Worm (Caenorhabditis elegans) whole organism, L4 larva: Measurements from ENCODE around the gene ifa-3.

Source experiments
- D1046.2 ChIP-seq: fragments of 200-800 bp; sonication (Bioruptor generic); IDR thresholded peaks from 2 replicates; pipeline ENCODE4 v1.3.6; 2022; ENCODE audit warnings: missing genetic modification characterization, missing compliant biosample characterization
- F26F4.8 ChIP-seq: fragments of 200-800 bp; sonication (Bioruptor generic); conservative IDR thresholded peaks from 2 replicates; pipeline ENCODE4 v1.3.6; 2022; ENCODE audit warnings: missing genetic modification characterization, missing compliant biosample characterization
- F44E2.7 ChIP-seq: fragments of 200-800 bp; sonication (Bioruptor generic); IDR thresholded peaks from 2 replicates; pipeline ENCODE4 v2.1.2; 2022; ENCODE audit warnings: missing genetic modification characterization, missing compliant biosample characterization
- Y105C5A.15 ChIP-seq: fragments of 200-800 bp; sonication (Bioruptor generic); IDR thresholded peaks from 2 replicates; pipeline ENCODE4 v1.3.6; 2022; ENCODE audit warnings: missing genetic modification characterization, missing compliant biosample characterization
- Y48G9A.11 ChIP-seq: fragments of 200-800 bp; sonication (Bioruptor generic); IDR thresholded peaks from 2 replicates; pipeline ENCODE4 v1.3.6; 2022; ENCODE audit warnings: missing genetic modification reagents, missing genetic modification characterization, missing compliant biosample characterization
- Y75B8A.6 ChIP-seq: fragments of 200-800 bp; sonication (Bioruptor generic); IDR thresholded peaks from 2 replicates; pipeline ENCODE4 v1.3.6; 2022; ENCODE audit warnings: missing genetic modification reagents, missing genetic modification characterization, missing compliant biosample characterization
- aly-2 ChIP-seq: sonication (generic microtip); optimal IDR thresholded peaks from 2 replicates; lab custom pipeline; 2018; ENCODE audit warnings: missing biosample characterization, missing genetic modification characterization
- ama-1 ChIP-seq: fragments of 150-350 bp; optimal IDR thresholded peaks from 2 replicates; lab custom pipeline; 2014; ENCODE audit warnings: inconsistent platforms, mixed read lengths
- ceh-82 ChIP-seq: sonication (generic microtip); optimal IDR thresholded peaks from 2 replicates; lab custom pipeline; 2017; ENCODE audit warnings: missing biosample characterization, missing genetic modification characterization
- ctbp-1 ChIP-seq: fragments of 200-800 bp; sonication (Bioruptor generic); IDR thresholded peaks from 2 replicates; pipeline ENCODE4 v1.3.6; 2022; ENCODE audit warnings: missing genetic modification reagents, missing genetic modification characterization, missing compliant biosample characterization
- daf-12 ChIP-seq: fragments of 150-350 bp; optimal IDR thresholded peaks from 2 replicates; lab custom pipeline; 2014; ENCODE audit warnings: missing biosample characterization, missing genetic modification reagents, missing genetic modification characterization
- dmd-6 ChIP-seq: fragments of 200-800 bp; sonication (Bioruptor generic); IDR thresholded peaks from 2 replicates; pipeline ENCODE4 v1.3.6; 2022; ENCODE audit warnings: missing genetic modification reagents, missing genetic modification characterization, missing compliant biosample characterization
- dmd-8 ChIP-seq: fragments of 200-800 bp; sonication (Bioruptor generic); IDR thresholded peaks from 2 replicates; pipeline ENCODE4 v1.3.6; 2022; ENCODE audit warnings: missing genetic modification characterization, missing compliant biosample characterization
- dpl-1 ChIP-seq: fragments of 150-350 bp; optimal IDR thresholded peaks from 2 replicates; lab custom pipeline; 2014; ENCODE audit warnings: missing biosample characterization, missing genetic modification reagents, missing genetic modification characterization
- egl-27 ChIP-seq: sonication (generic microtip); optimal IDR thresholded peaks from 3 replicates; lab custom pipeline; 2017; ENCODE audit warnings: missing biosample characterization, missing genetic modification reagents, missing genetic modification characterization
- egl-43 ChIP-seq: fragments of 200-800 bp; sonication (Bioruptor generic); IDR thresholded peaks from 2 replicates; pipeline ENCODE4 v1.3.6; 2022; ENCODE audit warnings: missing genetic modification reagents, missing genetic modification characterization, missing compliant biosample characterization
- fkh-10 ChIP-seq: fragments of 150-350 bp; optimal IDR thresholded peaks from 2 replicates; lab custom pipeline; 2014; ENCODE audit warnings: missing biosample characterization, missing genetic modification reagents, missing genetic modification characterization
- fos-1 ChIP-seq: fragments of 150-350 bp; optimal IDR thresholded peaks from 2 replicates; lab custom pipeline; 2014; ENCODE audit warnings: missing biosample characterization, missing genetic modification characterization
- hlh-11 ChIP-seq: fragments of 200-800 bp; sonication (Bioruptor generic); optimal IDR thresholded peaks from 2 replicates; lab custom pipeline; 2018; ENCODE audit warnings: mild to moderate bottlenecking, missing genetic modification characterization, missing compliant biosample characterization
- hlh-30 ChIP-seq: sonication (generic microtip); optimal IDR thresholded peaks from 2 replicates; lab custom pipeline; 2017; ENCODE audit warnings: antibody characterized with exemption, mild to moderate bottlenecking, missing genetic modification characterization, missing compliant biosample characterization; ENCODE audit not compliant: insufficient read depth
- hmg-1.1 ChIP-seq: fragments of 200-800 bp; sonication (Bioruptor generic); IDR thresholded peaks from 2 replicates; pipeline ENCODE4 v1.3.6; 2022; ENCODE audit warnings: missing genetic modification reagents, missing genetic modification characterization, missing compliant biosample characterization
- lim-7 ChIP-seq: fragments of 200-800 bp; sonication (Bioruptor generic); IDR thresholded peaks from 2 replicates; pipeline ENCODE4 v1.3.6; 2022; ENCODE audit warnings: missing genetic modification characterization, missing compliant biosample characterization
- lin-13 ChIP-seq: fragments of 150-350 bp; optimal IDR thresholded peaks from 2 replicates; lab custom pipeline; 2014; ENCODE audit warnings: missing biosample characterization, missing genetic modification reagents, missing genetic modification characterization
- lin-15B ChIP-seq: fragments of 150-350 bp; sonication (generic microtip); optimal IDR thresholded peaks from 3 replicates; lab custom pipeline; 2014; ENCODE audit warnings: missing biosample characterization, missing genetic modification characterization
- lin-38 ChIP-seq: fragments of 200-800 bp; sonication (Bioruptor generic); IDR thresholded peaks from 2 replicates; pipeline ENCODE4 v1.3.6; 2022; ENCODE audit warnings: missing genetic modification reagents, missing genetic modification characterization, missing compliant biosample characterization
- lin-39 ChIP-seq: fragments of 150-350 bp; optimal IDR thresholded peaks from 2 replicates; lab custom pipeline; 2014; ENCODE audit warnings: missing biosample characterization, missing genetic modification reagents, missing genetic modification characterization
- lir-3 ChIP-seq: sonication (generic microtip); optimal IDR thresholded peaks from 2 replicates; lab custom pipeline; 2016; ENCODE audit warnings: mild to moderate bottlenecking, missing genetic modification characterization, missing compliant biosample characterization
- lsy-2 ChIP-seq, 2 experiments: fragments of 150-350 bp in 1 of 2; sonication (generic microtip) in 1 of 2; optimal IDR thresholded peaks; 2 replicates each; lab custom pipeline; 2014 to 2017; ENCODE audit warnings: missing biosample characterization in 2 of 2, missing genetic modification characterization in 2 of 2
- mdl-1 ChIP-seq, 2 experiments: fragments of 150-350 bp in 1 of 2; sonication (generic microtip) in 1 of 2; optimal IDR thresholded peaks; 2 replicates each; lab custom pipeline; 2014 to 2017; ENCODE audit warnings: missing biosample characterization in 2 of 2, missing genetic modification characterization in 2 of 2
- mdt-29 ChIP-seq: fragments of 200-800 bp; sonication (Bioruptor generic); IDR thresholded peaks from 2 replicates; pipeline ENCODE4 v1.3.6; 2022; ENCODE audit warnings: missing genetic modification reagents, missing genetic modification characterization, missing compliant biosample characterization
- mep-1 ChIP-seq: fragments of 150-350 bp; sonication (generic microtip); optimal IDR thresholded peaks from 3 replicates; lab custom pipeline; 2014; ENCODE audit warnings: missing biosample characterization, missing genetic modification characterization
- mes-2 ChIP-seq: sonication (generic microtip); optimal IDR thresholded peaks from 2 replicates; lab custom pipeline; 2016; ENCODE audit warnings: missing genotype, mild to moderate bottlenecking, missing genetic modification characterization, missing compliant biosample characterization; ENCODE audit not compliant: poor library complexity, severe bottlenecking
- nhr-25 ChIP-seq: sonication (generic microtip); optimal IDR thresholded peaks from 2 replicates; lab custom pipeline; 2017; ENCODE audit warnings: missing genetic modification characterization, mild to moderate bottlenecking, missing compliant biosample characterization, antibody characterized with exemption, moderate library complexity, borderline replicate concordance; ENCODE audit not compliant: insufficient read depth
- nhr-28 ChIP-seq: fragments of 150-350 bp; optimal IDR thresholded peaks from 2 replicates; lab custom pipeline; 2014; ENCODE audit warnings: missing biosample characterization, missing genetic modification characterization
- nhr-42 ChIP-seq: fragments of 200-800 bp; sonication (Bioruptor generic); IDR thresholded peaks from 2 replicates; pipeline ENCODE4 v1.3.6; 2022; ENCODE audit warnings: missing genetic modification characterization, missing compliant biosample characterization
- nhr-76 ChIP-seq: fragments of 150-350 bp; optimal IDR thresholded peaks from 2 replicates; lab custom pipeline; 2014; ENCODE audit warnings: missing biosample characterization, missing genetic modification characterization
- nhr-77 ChIP-seq: fragments of 150-350 bp; optimal IDR thresholded peaks from 2 replicates; lab custom pipeline; 2014; ENCODE audit warnings: missing biosample characterization, missing genetic modification characterization
- pha-4 ChIP-seq, 2 experiments: fragments of 150-350 bp in 1 of 2; fragments of 200-800 bp in 1 of 2; sonication (Bioruptor generic) in 1 of 2; IDR thresholded peaks in 1 of 2; optimal IDR thresholded peaks in 1 of 2; 2 replicates each; pipeline versions ENCODE4 v1.3.6 to Lab custom; 2014 to 2022; ENCODE audit warnings: missing genetic modification characterization in 2 of 2, missing genetic modification reagents in 2 of 2, missing biosample characterization in 1 of 2, missing compliant biosample characterization in 1 of 2
- php-3 ChIP-seq: fragments of 200-800 bp; sonication (Bioruptor generic); IDR thresholded peaks from 2 replicates; pipeline ENCODE4 v1.3.6; 2022; ENCODE audit warnings: missing genetic modification reagents, missing genetic modification characterization, missing compliant biosample characterization
- pqm-1 ChIP-seq: sonication (generic microtip); optimal IDR thresholded peaks from 2 replicates; lab custom pipeline; 2017; ENCODE audit warnings: missing biosample characterization, missing genetic modification characterization
- sdz-12 ChIP-seq: fragments of 200-800 bp; sonication (Bioruptor generic); optimal IDR thresholded peaks from 2 replicates; lab custom pipeline; 2018; ENCODE audit warnings: mild to moderate bottlenecking, missing genetic modification characterization, missing compliant biosample characterization
- set-16 ChIP-seq: fragments of 200-800 bp; sonication (Bioruptor generic); IDR thresholded peaks from 2 replicates; pipeline ENCODE4 v1.3.6; 2022; ENCODE audit warnings: missing genetic modification reagents, missing genetic modification characterization, missing compliant biosample characterization
- snpc-1.2 ChIP-seq: fragments of 200-800 bp; sonication (Bioruptor generic); IDR thresholded peaks from 2 replicates; pipeline ENCODE4 v1.3.6; 2022; ENCODE audit warnings: missing genetic modification reagents, missing genetic modification characterization, missing compliant biosample characterization
- spr-1 ChIP-seq: sonication (generic microtip); optimal IDR thresholded peaks from 2 replicates; lab custom pipeline; 2016; ENCODE audit warnings: mild to moderate bottlenecking, missing genetic modification characterization, missing compliant biosample characterization
- spr-3 ChIP-seq: fragments of 200-800 bp; sonication (Bioruptor generic); optimal IDR thresholded peaks from 2 replicates; lab custom pipeline; 2018; ENCODE audit warnings: mild to moderate bottlenecking, missing genetic modification characterization, missing compliant biosample characterization
- zag-1 ChIP-seq: fragments of 150-350 bp; optimal IDR thresholded peaks from 2 replicates; lab custom pipeline; 2014; ENCODE audit warnings: missing biosample characterization, missing genetic modification characterization
- zfp-2 ChIP-seq: sonication (generic microtip); optimal IDR thresholded peaks from 2 replicates; lab custom pipeline; 2016; ENCODE audit warnings: mild to moderate bottlenecking, missing genetic modification characterization, missing compliant biosample characterization
- ztf-7 ChIP-seq: fragments of 150-350 bp; optimal IDR thresholded peaks from 2 replicates; lab custom pipeline; 2014; ENCODE audit warnings: missing biosample characterization, missing genetic modification characterization

ifa-3 gene

ce11 chrX:16298173-16298572 lies 28.3 kb upstream of the ifa-3 start (continued):
- peak; percentile 57 for TF ChIP-seq hlh-11 (tag; lab: Kevin White, UChicago)
- peak; percentile 84 for TF ChIP-seq F26F4.8
- TF ChIP-seq mdt-29 (GFP tag; lab: Robert Waterston, UW): peak; percentile 74; the same call in 1 of the 2 replicates
- peak; percentile 76 for TF ChIP-seq mep-1 (tag; lab: Kevin White, UChicago)
- no peak for TF ChIP-seq zfp-2 (tag; lab: Kevin White, UChicago)
- TF ChIP-seq Y48G9A.11 (GFP tag; lab: Robert Waterston, UW): 0 out of 2 replicates have a peak, but pooled peaks have one; percentile 51
- no peak for TF ChIP-seq nhr-76 (tag; lab: Kevin White, UChicago)
- TF ChIP-seq Y105C5A.15 (GFP tag; lab: Robert Waterston, UW): no peak
- no peak for TF ChIP-seq lin-15B (tag; lab: Kevin White, UChicago)
- peak; percentile 82 for TF ChIP-seq hlh-30
- TF ChIP-seq lin-13 (GFP tag; lab: Kevin White, UChicago): peak; percentile 73
- peak; percentile 93 for TF ChIP-seq egl-43
- TF ChIP-seq D1046.2 (GFP tag; lab: Robert Waterston, UW): no peak; the same call in 1 of the 2 replicates
- no peak for TF ChIP-seq nhr-25 (tag; lab: Kevin White, UChicago)
- peak; percentile 35 for TF ChIP-seq sdz-12 (GFP tag; lab: Kevin White, UChicago)
- TF ChIP-seq snpc-1.2 (GFP tag; lab: Robert Waterston, UW): peak; percentile 80
- TF ChIP-seq nhr-28: no peak
- no peak for TF ChIP-seq ceh-82 (tag; lab: Kevin White, UChicago)
- no peak for TF ChIP-seq ama-1 (lab: Kevin White, UChicago)
- no peak for TF ChIP-seq spr-3
- TF ChIP-seq ztf-7 (tag; lab: Kevin White, UChicago): no peak
- peak; percentile 68; the same call in 1 of the 2 replicates for TF ChIP-seq nhr-42
- no peak for TF ChIP-seq egl-27 (tag; lab: Kevin White, UChicago)
- peak; percentile 90 for TF ChIP-seq lim-7 (GFP tag; lab: Robert Waterston, UW)
- peak; percentile 77 for TF ChIP-seq F44E2.7 (GFP tag; lab: Robert Waterston, UW)
- peak; percentile 69 for TF ChIP-seq lir-3 (tag; lab: Kevin White, UChicago)
- TF ChIP-seq mes-2 (tag; lab: Kevin White, UChicago): peak; percentile 80
- TF ChIP-seq dmd-6 (GFP tag; lab: Robert Waterston, UW): peak; percentile 61
- peak; percentile 90 for TF ChIP-seq hmg-1.1
- TF ChIP-seq zag-1 (tag; lab: Kevin White, UChicago): no peak
- TF ChIP-seq pqm-1: no peak
- TF ChIP-seq dmd-8: peak; percentile 83; the same call in 1 of the 2 replicates
- no peak for TF ChIP-seq nhr-77 (tag; lab: Kevin White, UChicago)
- TF ChIP-seq lin-38 (GFP tag; lab: Robert Waterston, UW): peak; percentile 81
- peak; percentile 8 for TF ChIP-seq fkh-10 (GFP tag; lab: Kevin White, UChicago)
- TF ChIP-seq aly-2: no peak
- TF ChIP-seq mdl-1 (tag; optimal IDR thresholded peaks at IDR 0.05; lab: Kevin White, UChicago): peak in 1 of 2 experiments; percentile 42
- peak in 1 of 2 experiments; percentile 55 for TF ChIP-seq lsy-2 (tag; optimal IDR thresholded peaks at IDR 0.05; lab: Kevin White, UChicago)
- TF ChIP-seq spr-1: peak; percentile 60
- peak; percentile 83 for TF ChIP-seq ctbp-1 (GFP tag; lab: Robert Waterston, UW)
- TF ChIP-seq dpl-1 (GFP tag; lab: Kevin White, UChicago): no peak
- TF ChIP-seq Y75B8A.6 (GFP tag; lab: Robert Waterston, UW): 0 out of 2 replicates have a peak, but pooled peaks have one; percentile 39
- no peak for TF ChIP-seq set-16 (GFP tag; lab: Robert Waterston, UW)
- no peak for TF ChIP-seq php-3
- peak; percentile 86 for TF ChIP-seq pha-4 (GFP tag; IDR thresholded peaks at IDR 0.05; lab: Robert Waterston, UW)
- TF ChIP-seq pha-4 (tag; optimal IDR thresholded peaks at IDR 0.05; lab: Kevin White, UChicago): no peak
- no peak for TF ChIP-seq fos-1 (tag; lab: Kevin White, UChicago)
- TF ChIP-seq daf-12: no peak
- TF ChIP-seq lin-39: no peak
